Worm (Caenorhabditis elegans): Measurements from ENCODE around the gene F07C3.3.

Gene F07C3.3

ce11 chrV:9183718-9184441, 48.3 kb downstream of the F07C3.3 start:
- TF ChIP-seq ceh-36 (tag; optimal IDR thresholded peaks at IDR 0.05) = no peak
- no peak for TF ChIP-seq tbx-37 (GFP tag; conservative IDR thresholded peaks at IDR 0.05)
- no peak for TF ChIP-seq tra-4 (tag; optimal IDR thresholded peaks at IDR 0.05)
- TF ChIP-seq sea-1 (GFP tag; conservative IDR thresholded peaks at IDR 0.05) = no peak

- no peak for TF ChIP-seq ceh-13 (GFP tag; optimal IDR thresholded peaks at IDR 0.05)
- no peak for TF ChIP-seq hmbx-1 (tag; optimal IDR thresholded peaks at IDR 0.05)
- TF ChIP-seq scrt-1 (GFP tag; IDR thresholded peaks at IDR 0.05) = no peak
- TF ChIP-seq ets-7 (tag; optimal IDR thresholded peaks at IDR 0.05) = no peak
- TF ChIP-seq F13C5.2 (tag; optimal IDR thresholded peaks at IDR 0.05) = no peak
Observed at ce11 chrV:9181669-9182250, 50.4 kb downstream of the F07C3.3 start, which contains the start of gene ptr-1. ptr-1 (minus strand) TSS chrV:9181719.
